Fruit fly (Drosophila melanogaster): Measurements from ENCODE around the gene CG6972.

Gene CG6972

dm6 chr3R:22684948-22685253 lies 16.9 kb upstream of the CG6972 start:
- TF ChIP-seq CG11762 (GFP tag; optimal IDR thresholded peaks at IDR 0.05; ENCODE audit: insufficient read depth): no peak
- no peak for TF ChIP-seq CG15336 (GFP tag; IDR thresholded peaks at IDR 0.05)
- no peak for TF ChIP-seq vri (GFP tag; optimal IDR thresholded peaks at IDR 0.05)
- TF ChIP-seq Sox14 (GFP tag; optimal IDR thresholded peaks at IDR 0.05): no peak
- no peak for TF ChIP-seq CG7368 (GFP tag; optimal IDR thresholded peaks at IDR 0.05)
- TF ChIP-seq ss (GFP tag; optimal IDR thresholded peaks at IDR 0.05): no peak
- no peak for TF ChIP-seq CG3032 (tag; optimal IDR thresholded peaks at IDR 0.05)
- TF ChIP-seq CG3919 (GFP tag; optimal IDR thresholded peaks at IDR 0.05): no peak
- TF ChIP-seq lz (GFP tag; optimal IDR thresholded peaks at IDR 0.05): no peak
- TF ChIP-seq net (GFP tag; optimal IDR thresholded peaks at IDR 0.05): no peak

- peak; percentile 33 for TF ChIP-seq CG31627 (GFP tag; optimal IDR thresholded peaks at IDR 0.05)
- TF ChIP-seq fkh (GFP tag; optimal IDR thresholded peaks at IDR 0.05): peak; percentile 4
- TF ChIP-seq Blimp-1 (GFP tag; optimal IDR thresholded peaks at IDR 0.05): no peak
- no peak for TF ChIP-seq CG8319 (GFP tag; optimal IDR thresholded peaks at IDR 0.05)
- TF ChIP-seq Eip75B (GFP tag; optimal IDR thresholded peaks at IDR 0.05): peak; percentile 39
- TF ChIP-seq esn (GFP tag; optimal IDR thresholded peaks at IDR 0.05): peak; percentile 67
- TF ChIP-seq CG15336 (GFP tag; IDR thresholded peaks at IDR 0.05): no peak; the same call in 1 of the 2 replicates
- no peak for TF ChIP-seq Hr39 (GFP tag; optimal IDR thresholded peaks at IDR 0.05)
- TF ChIP-seq CG3032 (tag; optimal IDR thresholded peaks at IDR 0.05): peak; percentile 27
- peak; percentile 37 for TF ChIP-seq CG6792 (GFP tag; optimal IDR thresholded peaks at IDR 0.05)
- peak; percentile 35 for TF ChIP-seq CG9139 (GFP tag; optimal IDR thresholded peaks at IDR 0.05)
- TF ChIP-seq Lpt (GFP tag; optimal IDR thresholded peaks at IDR 0.05): no peak
- no peak for TF ChIP-seq fd59A (GFP tag; optimal IDR thresholded peaks at IDR 0.05)
- peak; percentile 56 for TF ChIP-seq pdm3 (GFP tag; optimal IDR thresholded peaks at IDR 0.05)
- peak; percentile 13; the same call in 1 of the 3 replicates for TF ChIP-seq CG8119 (GFP tag; IDR thresholded peaks at IDR 0.05)
- TF ChIP-seq Eip93F (GFP tag; optimal IDR thresholded peaks at IDR 0.05): peak; percentile 42
- TF ChIP-seq CG16779 (tag; optimal IDR thresholded peaks at IDR 0.05): no peak
- peak; percentile 73 for TF ChIP-seq CG6854 (GFP tag; optimal IDR thresholded peaks at IDR 0.05)
- TF ChIP-seq achi (GFP tag; optimal IDR thresholded peaks at IDR 0.05): peak; percentile 90
- peak; percentile 20 for TF ChIP-seq acj6 (GFP tag; optimal IDR thresholded peaks at IDR 0.05)
- TF ChIP-seq Sox102F (GFP tag; optimal IDR thresholded peaks at IDR 0.05): peak; percentile 56
- TF ChIP-seq fd85E (GFP tag; optimal IDR thresholded peaks at IDR 0.05): no peak
- TF ChIP-seq vri (GFP tag; optimal IDR thresholded peaks at IDR 0.05): no peak
- no peak for TF ChIP-seq Sox15 (GFP tag; optimal IDR thresholded peaks at IDR 0.05)
- no peak for TF ChIP-seq CG10669 (GFP tag; optimal IDR thresholded peaks at IDR 0.05)
- TF ChIP-seq Ets96B (tag; optimal IDR thresholded peaks at IDR 0.05): peak; percentile 14
- no peak for TF ChIP-seq CG11902 (GFP tag; optimal IDR thresholded peaks at IDR 0.05)
- TF ChIP-seq CG8632 (GFP tag; optimal IDR thresholded peaks at IDR 0.05): peak; percentile 1
- no peak for TF ChIP-seq dac (GFP tag; optimal IDR thresholded peaks at IDR 0.05)
- peak; percentile 42 to 56 for TF ChIP-seq ss (GFP tag; optimal IDR thresholded peaks at IDR 0.05)
- no peak for TF ChIP-seq Eip78C (GFP tag)
- TF ChIP-seq Smox (GFP tag; optimal IDR thresholded peaks at IDR 0.05): no peak
- peak; percentile 38 for TF ChIP-seq Sox14 (GFP tag; optimal IDR thresholded peaks at IDR 0.05)
- TF ChIP-seq svp (GFP tag): peak; percentile 81
- TF ChIP-seq Hr4 (GFP tag; optimal IDR thresholded peaks at IDR 0.05): no peak
- no peak for TF ChIP-seq CG11294 (GFP tag; IDR thresholded peaks at IDR 0.05)
- TF ChIP-seq CG6808 (GFP tag; optimal IDR thresholded peaks at IDR 0.05): no peak
- TF ChIP-seq CG1621 (tag; optimal IDR thresholded peaks at IDR 0.05): peak; percentile 11
- TF ChIP-seq Met (GFP tag; optimal IDR thresholded peaks at IDR 0.05): no peak
- TF ChIP-seq CG34406 (GFP tag; optimal IDR thresholded peaks at IDR 0.05): peak; percentile 36
- no peak for TF ChIP-seq CG4318 (GFP tag; optimal IDR thresholded peaks at IDR 0.05)
- no peak for TF ChIP-seq salr (GFP tag; optimal IDR thresholded peaks at IDR 0.05)
- TF ChIP-seq eg (GFP tag; IDR thresholded peaks at IDR 0.05): peak; percentile 56
- TF ChIP-seq lz (GFP tag; optimal IDR thresholded peaks at IDR 0.05): peak; percentile 48
- no peak for TF ChIP-seq OdsH (GFP tag; optimal IDR thresholded peaks at IDR 0.05)
- peak; percentile 51 for TF ChIP-seq CG3919 (GFP tag; optimal IDR thresholded peaks at IDR 0.05)
- TF ChIP-seq net (GFP tag; optimal IDR thresholded peaks at IDR 0.05): peak; percentile 56
Observed at dm6 chr3R:22686336-22686874, 15.4 kb upstream of the CG6972 start, which contains the start of the genes Gclm and CG17625. TSS of gene Gclm (minus strand) at chr3R:22686510. TSS of gene CG17625 (plus strand) at chr3R:22686849.

Data from whole organism, prepupa.